Worm (Caenorhabditis elegans): ENCODE measurements around the gene clec-197.
A peak's percentile ranks its signal among the peaks of the same experiment; 100 is the strongest.

The clec-197 gene

DNA sequence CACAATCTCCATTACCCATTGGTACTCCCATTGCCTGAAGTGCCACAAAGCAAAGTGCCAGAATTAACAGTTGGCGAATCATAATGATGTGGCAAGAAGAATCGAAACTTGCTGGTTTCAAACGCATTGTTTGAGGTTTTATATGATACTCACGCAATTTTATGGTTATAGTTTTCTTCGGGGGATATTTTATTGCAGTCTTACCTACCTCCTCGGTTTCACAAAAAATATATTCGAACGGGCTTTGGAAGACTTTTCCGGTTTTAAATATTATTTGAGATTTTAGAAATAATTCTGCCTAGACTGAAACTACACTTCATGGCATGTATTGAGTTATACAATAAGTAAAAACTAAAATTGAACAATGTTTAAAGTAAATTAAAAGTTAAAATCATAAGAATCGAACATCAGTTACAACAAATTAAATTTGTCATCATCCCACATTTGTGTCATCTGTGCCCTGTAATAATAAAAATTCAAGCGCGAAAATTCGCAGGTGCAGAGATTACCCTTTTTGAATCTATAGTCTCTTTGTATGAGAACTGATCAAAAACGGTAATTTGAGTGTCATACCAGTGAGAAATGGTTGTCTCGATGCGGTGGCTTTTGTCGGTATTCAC lies at the start of gene clec-197, which contains the start of gene clec-198:
clec-197 (minus strand) TSS at position 101 of the 620 bp plus-strand sequence.
clec-198 (plus strand) TSS at position 570 of the 620 bp plus-strand sequence.
- TF ChIP-seq duxl-1 (tag; optimal IDR thresholded peaks at IDR 0.05; ENCODE audit: poor library complexity) (no peak), lin-38 (GFP tag; IDR thresholded peaks at IDR 0.05) (no peak), mdl-1 (tag; optimal IDR thresholded peaks at IDR 0.05) (no peak), Y105C5A.15 (GFP tag; IDR thresholded peaks at IDR 0.05) (no peak), T26A8.4 (GFP tag; IDR thresholded peaks at IDR 0.05) (no peak), php-3 (GFP tag; IDR thresholded peaks at IDR 0.05) (no peak), lin-15B (tag; optimal IDR thresholded peaks at IDR 0.05) (no peak)

DNA sequence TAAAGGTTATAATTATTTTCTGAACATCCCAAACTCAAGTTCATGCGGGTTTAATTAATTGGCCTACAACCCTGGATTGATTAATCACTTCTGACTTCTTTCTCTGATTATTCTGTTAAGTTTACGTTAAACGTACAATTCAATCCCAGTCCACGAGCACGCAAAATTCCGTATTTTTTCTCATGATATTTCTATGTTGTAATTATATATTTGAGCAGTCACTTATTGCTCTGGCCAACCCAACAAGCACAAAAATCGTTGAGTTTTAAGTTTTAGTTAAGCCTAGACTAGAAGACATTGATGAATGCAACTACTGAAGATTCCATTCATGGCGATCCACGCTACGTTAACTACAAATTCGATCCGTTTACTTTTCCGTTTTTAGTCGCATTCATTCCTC lies 49.4 kb upstream of the clec-197 start, which contains the start of gene sru-15:
sru-15 (plus strand) TSS at position 301 of the 400 bp plus-strand sequence.
- TF ChIP-seq dmd-9 (GFP tag; IDR thresholded peaks at IDR 0.05) (no peak), F49E8.2 (tag; optimal IDR thresholded peaks at IDR 0.05; ENCODE audit: borderline replicate concordance) (no peak), madf-9 (GFP tag; conservative IDR thresholded peaks at IDR 0.05) (no peak), hmg-1.1 (GFP tag; IDR thresholded peaks at IDR 0.05) (no peak), gei-8 (GFP tag; optimal IDR thresholded peaks at IDR 0.05) (no peak), zip-2 (tag; optimal IDR thresholded peaks at IDR 0.05) (no peak), mep-1 (tag; optimal IDR thresholded peaks at IDR 0.05) (no peak), daf-19 (GFP tag; conservative IDR thresholded peaks at IDR 0.05) (no peak), unc-130 (GFP tag; optimal IDR thresholded peaks at IDR 0.05) (no peak), spr-3 (GFP tag; optimal IDR thresholded peaks at IDR 0.05) (no peak), Y48G9A.11 (GFP tag; IDR thresholded peaks at IDR 0.05) (no peak), jun-1 (tag; optimal IDR thresholded peaks at IDR 0.05) (no peak), lin-29 (GFP tag; IDR thresholded peaks at IDR 0.05) (no peak), ceh-28 (tag; optimal IDR thresholded peaks at IDR 0.05) (no peak), Y105C5A.15 (GFP tag; IDR thresholded peaks at IDR 0.05) (no peak), hlh-11 (tag; optimal IDR thresholded peaks at IDR 0.05) (no peak), ztf-7 (tag; optimal IDR thresholded peaks at IDR 0.05) (no peak), aly-2 (tag; optimal IDR thresholded peaks at IDR 0.05) (no peak), lin-1 (GFP tag; IDR thresholded peaks at IDR 0.05) (no peak)

DNA sequence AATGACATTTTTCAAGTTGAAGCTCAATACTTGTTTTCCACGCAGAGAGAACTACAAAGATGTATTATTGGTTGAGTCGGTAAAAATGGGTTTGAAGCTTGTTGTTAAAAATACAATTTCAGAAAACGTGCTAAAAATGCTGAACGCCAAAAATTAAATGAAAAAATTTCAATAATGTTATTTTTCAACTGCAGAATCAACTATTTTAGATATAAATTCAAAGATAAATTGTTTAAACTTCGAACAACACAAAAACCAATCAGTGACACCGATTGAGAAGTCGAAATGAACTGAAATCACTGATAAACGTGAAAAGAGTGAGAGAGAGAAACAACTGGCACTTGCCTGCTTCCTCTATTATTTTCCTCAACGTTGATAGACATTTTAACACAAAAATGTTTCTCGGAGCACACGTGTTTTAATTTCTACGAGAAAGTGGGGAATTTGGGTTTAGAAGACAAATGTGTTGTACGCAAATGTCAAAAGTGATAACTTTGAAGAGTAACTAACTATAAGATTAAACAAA lies 41.0 kb upstream of the clec-197 start, which contains the start of gene T02D1.8:
T02D1.8 (minus strand) TSS at position 51 of the 526 bp plus-strand sequence.
- peak; percentile 78 for TF ChIP-seq pqm-1 (tag; optimal IDR thresholded peaks at IDR 0.05)
- no peak for TF ChIP-seq mxl-2 (GFP tag; conservative IDR thresholded peaks at IDR 0.05)
- TF ChIP-seq nhr-28 (tag; optimal IDR thresholded peaks at IDR 0.05): peak; percentile 64
- no peak for TF ChIP-seq ztf-7 (tag; optimal IDR thresholded peaks at IDR 0.05)
- TF ChIP-seq daf-16 (GFP tag; optimal IDR thresholded peaks at IDR 0.05): no peak
- TF ChIP-seq daf-16 (tag; optimal IDR thresholded peaks at IDR 0.05): peak; percentile 60
- no peak for TF ChIP-seq fkh-10 (GFP tag; optimal IDR thresholded peaks at IDR 0.05)
- TF ChIP-seq T26A8.4 (GFP tag; IDR thresholded peaks at IDR 0.05): no peak
- TF ChIP-seq zip-2 (tag; optimal IDR thresholded peaks at IDR 0.05): no peak
- TF ChIP-seq aly-2 (tag; optimal IDR thresholded peaks at IDR 0.05): no peak
- peak; percentile 74 for TF ChIP-seq mxl-3 (GFP tag; optimal IDR thresholded peaks at IDR 0.05)
- TF ChIP-seq dmd-6 (GFP tag; IDR thresholded peaks at IDR 0.05): peak; percentile 75

DNA sequence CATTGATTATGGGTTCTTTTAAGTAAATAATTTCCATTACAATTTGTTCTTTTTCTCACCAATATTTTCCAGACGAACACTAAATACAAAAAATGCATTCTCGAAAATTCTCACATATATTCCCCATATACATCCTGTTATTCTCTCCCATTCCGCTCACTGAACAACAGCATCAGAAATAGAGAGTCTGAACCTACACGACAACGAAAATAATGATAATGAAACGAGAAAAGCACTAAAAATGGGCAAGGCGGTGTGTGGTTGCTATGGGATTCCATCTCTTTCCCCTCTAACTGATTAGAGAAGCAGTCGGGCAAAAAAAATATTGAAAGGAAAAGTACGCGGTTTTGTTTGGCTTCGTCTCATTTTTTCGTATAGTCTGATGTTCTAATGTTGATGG lies 36.5 kb upstream of the clec-197 start, which contains the start of gene C30H6.12:
C30H6.12 (plus strand) TSS at position 301 of the 400 bp plus-strand sequence.
- no peak for TF ChIP-seq ces-1 (GFP tag; optimal IDR thresholded peaks at IDR 0.05)
- no peak for TF ChIP-seq daf-8 (GFP tag; IDR thresholded peaks at IDR 0.05)
- TF ChIP-seq Y105C5A.15 (GFP tag; IDR thresholded peaks at IDR 0.05): no peak
- no peak for TF ChIP-seq aha-1 (tag)
- TF ChIP-seq unc-62 (GFP tag; optimal IDR thresholded peaks at IDR 0.05 in 1 of 2): peak in 1 of 2 experiments; percentile 40
- no peak for TF ChIP-seq unc-62 (tag; optimal IDR thresholded peaks at IDR 0.05)
- no peak for TF ChIP-seq tag-97 (GFP tag; IDR thresholded peaks at IDR 0.05)
